Fruit fly (Drosophila melanogaster) whole organism, prepupa: ENCODE data around the gene OS9.

Experiments
- Blimp-1 ChIP-seq: fragments of 200-800 bp; sonication (Bioruptor generic); optimal IDR thresholded peaks from 3 replicates; lab custom pipeline; 2017; ENCODE audit warnings: missing biosample characterization, missing genetic modification characterization, mild to moderate bottlenecking, moderate library complexity, missing genetic modification reagents
- CG10669 ChIP-seq: fragments of 200-800 bp; sonication (Bioruptor generic); optimal IDR thresholded peaks from 3 replicates; lab custom pipeline; 2018; ENCODE audit warnings: missing biosample characterization, mild to moderate bottlenecking, missing genetic modification characterization, moderate library complexity
- CG3032 ChIP-seq: fragments of 200-800 bp; optimal IDR thresholded peaks from 2 replicates; lab custom pipeline; 2019; ENCODE audit warnings: missing biosample characterization, mild to moderate bottlenecking, missing genetic modification characterization, moderate library complexity
- CG3919 ChIP-seq: fragments of 200-800 bp; sonication (Bioruptor generic); optimal IDR thresholded peaks from 3 replicates; lab custom pipeline; 2016; ENCODE audit warnings: missing biosample characterization, missing genetic modification characterization
- CG6854 ChIP-seq: fragments of 200-800 bp; sonication (Bioruptor generic); optimal IDR thresholded peaks from 2 replicates; lab custom pipeline; 2017; ENCODE audit warnings: missing biosample characterization, mild to moderate bottlenecking, missing genetic modification characterization
- CG7368 ChIP-seq: fragments of 200-800 bp; sonication (Bioruptor generic); optimal IDR thresholded peaks from 3 replicates; lab custom pipeline; 2016; ENCODE audit warnings: missing biosample characterization, missing genetic modification characterization
- CG8632 ChIP-seq: fragments of 200-800 bp; sonication (Bioruptor generic); optimal IDR thresholded peaks from 3 replicates; lab custom pipeline; 2016; ENCODE audit warnings: missing biosample characterization, missing genetic modification characterization
- Eip78C ChIP-seq: fragments of 200-800 bp; sonication (Bioruptor generic); peaks from one replicate; lab custom pipeline; 2016; ENCODE audit warnings: missing biosample characterization, missing genetic modification characterization
- Gug ChIP-seq: fragments of 200-800 bp; sonication (Bioruptor generic); IDR thresholded peaks from 2 replicates; pipeline ENCODE4 v1.3.6; 2022; ENCODE audit warnings: missing biosample characterization, missing genetic modification characterization
- Hr38 ChIP-seq: sonication (Bioruptor generic); optimal IDR thresholded peaks from 2 replicates; lab custom pipeline; 2016; ENCODE audit warnings: missing biosample characterization, missing genetic modification characterization
- Hr39 ChIP-seq: fragments of 200-800 bp; sonication (Bioruptor generic); optimal IDR thresholded peaks from 2 replicates; lab custom pipeline; 2016; ENCODE audit warnings: missing biosample characterization, missing genetic modification characterization
- Sox14 ChIP-seq: fragments of 200-800 bp; sonication (Bioruptor generic); optimal IDR thresholded peaks from 3 replicates; lab custom pipeline; 2016; ENCODE audit warnings: missing biosample characterization, missing genetic modification characterization
- Sox15 ChIP-seq: fragments of 200-800 bp; sonication (Bioruptor generic); optimal IDR thresholded peaks from 3 replicates; lab custom pipeline; 2016; ENCODE audit warnings: missing biosample characterization, missing genetic modification characterization
- cyc ChIP-seq: fragments of 200-800 bp; sonication (Bioruptor generic); optimal IDR thresholded peaks from 3 replicates; lab custom pipeline; 2016; ENCODE audit warnings: missing biosample characterization, missing genetic modification characterization
- dsx ChIP-seq: fragments of 200-800 bp; optimal IDR thresholded peaks from 3 replicates; lab custom pipeline; 2019; ENCODE audit warnings: missing biosample characterization, mild to moderate bottlenecking, missing genetic modification characterization, moderate library complexity; ENCODE audit not compliant: poor library complexity, severe bottlenecking
- fkh ChIP-seq: fragments of 200-800 bp; sonication (Bioruptor generic); optimal IDR thresholded peaks from 3 replicates; lab custom pipeline; 2017; ENCODE audit warnings: missing biosample characterization, mild to moderate bottlenecking, missing genetic modification characterization, moderate library complexity
- lz ChIP-seq: fragments of 200-800 bp; sonication (Bioruptor generic); optimal IDR thresholded peaks from 3 replicates; lab custom pipeline; 2016; ENCODE audit warnings: missing biosample characterization, missing genetic modification characterization
- spab ChIP-seq: fragments of 200-800 bp; sonication (Bioruptor generic); optimal IDR thresholded peaks from 2 replicates; lab custom pipeline; 2017; ENCODE audit warnings: missing biosample characterization, mild to moderate bottlenecking, missing genetic modification characterization, missing genetic modification reagents
- ss ChIP-seq, 2 experiments: fragments of 200-800 bp; sonication (Bioruptor generic); optimal IDR thresholded peaks; 2 replicates in 1 of 2; 3 replicates in 1 of 2; lab custom pipeline; 2017 to 2018; ENCODE audit warnings: mild to moderate bottlenecking in 2 of 2, missing biosample characterization in 2 of 2, missing genetic modification characterization in 2 of 2, moderate library complexity in 1 of 2
- svp ChIP-seq: fragments of 200-800 bp; sonication (Bioruptor generic); peaks from one replicate; lab custom pipeline; 2016; ENCODE audit warnings: missing biosample characterization, missing genetic modification characterization
- vri ChIP-seq: fragments of 200-800 bp; sonication (Bioruptor generic); optimal IDR thresholded peaks from 3 replicates; lab custom pipeline; 2016; ENCODE audit warnings: missing biosample characterization, mild to moderate bottlenecking, missing genetic modification characterization

Gene OS9

dm6 chr2L:19958520-19959161, 7.7 kb downstream of the OS9 start, which contains the start of gene COX4:
Gene COX4 (plus strand): TSS chr2L:19958713.
- no peak for TF ChIP-seq CG3919 (GFP tag; lab: Kevin White, UChicago)
- TF ChIP-seq CG6854 (GFP tag; lab: Kevin White, UChicago) = peak; percentile 29
- peak; percentile 58 for TF ChIP-seq vri

- TF ChIP-seq svp (GFP tag; lab: Kevin White, UChicago) (peak; percentile 24), CG3032 (tag; lab: Kevin White, UChicago) (no peak), Hr39 (GFP tag; lab: Kevin White, UChicago) (no peak), CG3919 (GFP tag; lab: Kevin White, UChicago) (peak; percentile 52), ss (GFP tag; optimal IDR thresholded peaks at IDR 0.05; lab: Kevin White, UChicago) (peak in 1 of 2 experiments; percentile 35)
Measured at dm6 chr2L:19952221-19952620, 14.1 kb downstream of the OS9 start.

- no peak for TF ChIP-seq Sox15 (GFP tag; lab: Kevin White, UChicago)
- TF ChIP-seq CG3919 (GFP tag; lab: Kevin White, UChicago) = peak; percentile 3
- TF ChIP-seq CG10669 (GFP tag; lab: Kevin White, UChicago) = no peak
- TF ChIP-seq Sox14 (GFP tag; lab: Kevin White, UChicago) = no peak
- TF ChIP-seq Hr38 (GFP tag; lab: Kevin White, UChicago) = no peak
- TF ChIP-seq spab = no peak
- TF ChIP-seq Eip78C (GFP tag; lab: Kevin White, UChicago) = peak; percentile 39
- TF ChIP-seq, all 60 proteins: peak for 2
Measured at dm6 chr2L:19951543-19952163, 14.7 kb downstream of the OS9 start.

dm6 chr2L:19949600-19949999, 16.7 kb downstream of the OS9 start:
- no peak for TF ChIP-seq lz
- peak; percentile 47 for TF ChIP-seq fkh (GFP tag; lab: Kevin White, UChicago)
- TF ChIP-seq Eip78C (GFP tag; lab: Kevin White, UChicago) = peak; percentile 32
- no peak for TF ChIP-seq CG8632 (GFP tag; lab: Kevin White, UChicago)
- no peak for TF ChIP-seq CG3032 (tag; lab: Kevin White, UChicago)
- TF ChIP-seq, all 60 proteins: peak for 2

dm6 chr2L:19947992-19948524, 18.3 kb downstream of the OS9 start:
- TF ChIP-seq Blimp-1 (GFP tag; lab: Kevin White, UChicago) (peak; percentile 53), CG6854 (GFP tag; lab: Kevin White, UChicago) (no peak)

- no peak for TF ChIP-seq Eip78C (GFP tag; lab: Kevin White, UChicago)
- TF ChIP-seq dsx (GFP tag; lab: Kevin White, UChicago) = no peak
Measured at dm6 chr2L:19944309-19945172, 21.8 kb downstream of the OS9 start.

- TF ChIP-seq CG7368 = no peak
- TF ChIP-seq svp (GFP tag; lab: Kevin White, UChicago) = peak; percentile 40
- TF ChIP-seq Gug = no peak
Measured at dm6 chr2L:19943112-19943511, 23.2 kb downstream of the OS9 start.

dm6 chr2L:19942510-19942909, 23.8 kb downstream of the OS9 start:
- TF ChIP-seq cyc (GFP tag; lab: Kevin White, UChicago) (no peak), svp (GFP tag; lab: Kevin White, UChicago) (peak; percentile 47)
